Fruit fly (Drosophila melanogaster) whole organism, prepupa: ENCODE data around the gene dpr3.

ENCODE experiments used
- CG4318 ChIP-seq: fragments of 200-800 bp; sonication (Bioruptor generic); optimal IDR thresholded peaks from 3 replicates; lab custom pipeline; 2017; ENCODE audit warnings: missing biosample characterization, mild to moderate bottlenecking, missing genetic modification characterization
- Hr38 ChIP-seq: sonication (Bioruptor generic); optimal IDR thresholded peaks from 2 replicates; lab custom pipeline; 2016; ENCODE audit warnings: missing biosample characterization, missing genetic modification characterization

- TF ChIP-seq CG4318 (GFP tag; lab: Kevin White, UChicago) (no peak), Hr38 (GFP tag; lab: Kevin White, UChicago) (no peak)
Observed at dm6 chr2L:2013836-2014434, 95.7 kb downstream of the dpr3 start.
